Fruit fly (Drosophila melanogaster) whole organism, prepupa: ENCODE measurements around the gene cpb.

Experiments
- CG3032 ChIP-seq: fragments of 200-800 bp; optimal IDR thresholded peaks from 2 replicates; lab custom pipeline; 2019; ENCODE audit warnings: missing biosample characterization, mild to moderate bottlenecking, missing genetic modification characterization, moderate library complexity
- CG8119 ChIP-seq: fragments of 200-800 bp; sonication (Bioruptor generic); IDR thresholded peaks from 3 replicates; pipeline ENCODE4 v1.3.6; 2022; ENCODE audit warnings: missing biosample characterization, missing genetic modification characterization
- CG8319 ChIP-seq: fragments of 200-800 bp; sonication (Bioruptor generic); optimal IDR thresholded peaks from 3 replicates; lab custom pipeline; 2016; ENCODE audit warnings: missing biosample characterization, missing genetic modification characterization
- CG8632 ChIP-seq: fragments of 200-800 bp; sonication (Bioruptor generic); optimal IDR thresholded peaks from 3 replicates; lab custom pipeline; 2016; ENCODE audit warnings: missing biosample characterization, missing genetic modification characterization
- achi ChIP-seq: fragments of 200-800 bp; sonication (Bioruptor generic); optimal IDR thresholded peaks from 3 replicates; lab custom pipeline; 2016; ENCODE audit warnings: missing biosample characterization, missing genetic modification characterization

- TF ChIP-seq achi (GFP tag; lab: Kevin White, UChicago) (no peak), CG8632 (no peak), CG8119 (no peak), CG3032 (tag; lab: Kevin White, UChicago) (no peak), CG8319 (GFP tag; lab: Kevin White, UChicago) (no peak)
Observed at dm6 chr2L:1724592-1724940, 19.9 kb downstream of the cpb start.
